Fruit fly (Drosophila melanogaster) whole organism, embryonic: ENCODE data around the gene IA-2.

Experiments
- B-H1 ChIP-seq: fragments of 200-800 bp; sonication (Bioruptor generic); IDR thresholded peaks from 3 replicates; pipeline ENCODE4 v1.3.6; 2022; ENCODE audit warnings: missing biosample characterization, missing genetic modification characterization
- CG11456 ChIP-seq: fragments of 200-800 bp; sonication (Bioruptor generic); IDR thresholded peaks from 3 replicates; pipeline ENCODE4 v1.3.6; 2022; ENCODE audit warnings: missing biosample characterization, missing genetic modification characterization
- CG11560 ChIP-seq: fragments of 200-800 bp; sonication (Bioruptor generic); IDR thresholded peaks from 3 replicates; pipeline ENCODE4 v1.3.6; 2022; ENCODE audit warnings: missing biosample characterization, missing genetic modification characterization
- CG11695 ChIP-seq: fragments of 200-800 bp; sonication (Bioruptor generic); IDR thresholded peaks from 3 replicates; pipeline ENCODE4 v1.3.6; 2022; ENCODE audit warnings: missing biosample characterization, missing genetic modification characterization
- CG15269 ChIP-seq: fragments of 200-800 bp; sonication (Bioruptor generic); optimal IDR thresholded peaks from 2 replicates; lab custom pipeline; 2018; ENCODE audit warnings: missing biosample characterization, mild to moderate bottlenecking, missing genetic modification characterization, moderate library complexity
- CG15479 ChIP-seq: fragments of 200-800 bp; sonication (Bioruptor generic); optimal IDR thresholded peaks from 3 replicates; lab custom pipeline; 2019; ENCODE audit warnings: missing biosample characterization, mild to moderate bottlenecking, missing genetic modification characterization, moderate library complexity
- CG17385 ChIP-seq: fragments of 200-800 bp; sonication (Bioruptor generic); optimal IDR thresholded peaks from 3 replicates; lab custom pipeline; 2018; ENCODE audit warnings: missing biosample characterization, mild to moderate bottlenecking, missing genetic modification characterization
- CG17612 ChIP-seq: fragments of 200-800 bp; sonication (Bioruptor generic); IDR thresholded peaks from 2 replicates; pipeline ENCODE4 v1.3.6; 2022; ENCODE audit warnings: missing biosample characterization, missing genetic modification characterization
- CG30431 ChIP-seq: fragments of 200-800 bp; sonication (Bioruptor generic); optimal IDR thresholded peaks from 2 replicates; lab custom pipeline; 2017; ENCODE audit warnings: missing biosample characterization, missing genetic modification characterization
- CG3407 ChIP-seq: fragments of 200-800 bp; sonication (Bioruptor generic); optimal IDR thresholded peaks from 2 replicates; lab custom pipeline; 2018; ENCODE audit warnings: missing biosample characterization, mild to moderate bottlenecking, missing genetic modification characterization
- CG42726 ChIP-seq: fragments of 200-800 bp; sonication (Bioruptor generic); IDR thresholded peaks from 2 replicates; pipeline ENCODE4 v1.3.6; 2022; ENCODE audit warnings: missing biosample characterization, missing genetic modification characterization; ENCODE audit not compliant: partially characterized antibody
- CG43689 ChIP-seq: fragments of 200-800 bp; sonication (Bioruptor generic); IDR thresholded peaks from 2 replicates; pipeline ENCODE4 v1.3.6; 2022; ENCODE audit warnings: missing biosample characterization, missing genetic modification characterization
- CG7745 ChIP-seq: fragments of 200-800 bp; sonication (Bioruptor generic); optimal IDR thresholded peaks from 2 replicates; lab custom pipeline; 2018; ENCODE audit warnings: missing biosample characterization, mild to moderate bottlenecking, missing genetic modification characterization, moderate library complexity
- CG7786 ChIP-seq: fragments of 200-800 bp; sonication (Bioruptor generic); optimal IDR thresholded peaks from 2 replicates; lab custom pipeline; 2016; ENCODE audit warnings: missing biosample characterization, missing genetic modification characterization
- CG9797 ChIP-seq: fragments of 200-800 bp; sonication (Bioruptor generic); optimal IDR thresholded peaks from 3 replicates; lab custom pipeline; 2018; ENCODE audit warnings: missing biosample characterization, mild to moderate bottlenecking, missing genetic modification characterization
- D19A ChIP-seq: fragments of 200-800 bp; optimal IDR thresholded peaks from 3 replicates; lab custom pipeline; 2019; ENCODE audit warnings: missing biosample characterization, mild to moderate bottlenecking, missing genetic modification characterization, moderate library complexity
- Dfd ChIP-seq, 2 experiments: fragments of >200 bp; optimal IDR thresholded peaks; 2 replicates each; lab custom pipeline; 2017; ENCODE audit warnings: missing biosample characterization in 2 of 2, missing genetic modification characterization in 2 of 2
- ERR ChIP-seq: fragments of 200-800 bp; sonication (Bioruptor generic); optimal IDR thresholded peaks from 2 replicates; lab custom pipeline; 2016; ENCODE audit warnings: missing biosample characterization, missing genetic modification characterization
- Ets65A ChIP-seq: fragments of 200-800 bp; sonication (Bioruptor generic); peaks from one replicate; lab custom pipeline; 2016; ENCODE audit warnings: missing biosample characterization, missing genetic modification characterization
- HLH54F ChIP-seq: fragments of 200-800 bp; sonication (Bioruptor generic); optimal IDR thresholded peaks from 3 replicates; lab custom pipeline; 2016; ENCODE audit warnings: missing biosample characterization, missing genetic modification characterization
- Hmx ChIP-seq: fragments of 200-800 bp; sonication (Bioruptor generic); optimal IDR thresholded peaks from 2 replicates; lab custom pipeline; 2016; ENCODE audit warnings: missing biosample characterization, missing genetic modification characterization
- Hr51 ChIP-seq, 2 experiments: fragments of 200-800 bp; sonication (Bioruptor generic); optimal IDR thresholded peaks; 2 replicates in 1 of 2; 3 replicates in 1 of 2; lab custom pipeline; 2016 to 2018; ENCODE audit warnings: missing biosample characterization in 2 of 2, missing genetic modification characterization in 2 of 2, mild to moderate bottlenecking in 1 of 2, moderate library complexity in 1 of 2
- Meics ChIP-seq: fragments of 200-800 bp; sonication (Bioruptor generic); optimal IDR thresholded peaks from 2 replicates; lab custom pipeline; 2017; ENCODE audit warnings: missing biosample characterization, mild to moderate bottlenecking, missing genetic modification characterization
- Oli ChIP-seq: fragments of 200-800 bp; sonication (Bioruptor generic); optimal IDR thresholded peaks from 2 replicates; lab custom pipeline; 2018; ENCODE audit warnings: missing biosample characterization, mild to moderate bottlenecking, missing genetic modification characterization, moderate library complexity
- Pdp1 ChIP-seq, 2 experiments: fragments of 200-800 bp; sonication (Bioruptor generic); optimal IDR thresholded peaks; 3 replicates each; lab custom pipeline; 2016; ENCODE audit warnings: missing biosample characterization in 2 of 2, missing genetic modification characterization in 2 of 2, mild to moderate bottlenecking in 1 of 2, moderate library complexity in 1 of 2
- Rfx ChIP-seq: fragments of 200-800 bp; sonication (Bioruptor generic); IDR thresholded peaks from 2 replicates; pipeline ENCODE4 v1.3.6; 2022; ENCODE audit warnings: missing biosample characterization, missing genetic modification characterization
- Scr ChIP-seq: fragments of 200-800 bp; sonication (Bioruptor generic); IDR thresholded peaks from 2 replicates; pipeline ENCODE4 v1.3.6; 2022; ENCODE audit warnings: missing biosample characterization, missing genetic modification characterization; ENCODE audit not compliant: partially characterized antibody
- Sox100B ChIP-seq: fragments of 200-800 bp; sonication (Bioruptor generic); optimal IDR thresholded peaks from 3 replicates; lab custom pipeline; 2018; ENCODE audit warnings: missing biosample characterization, mild to moderate bottlenecking, missing genetic modification characterization
- Trl ChIP-seq, 3 experiments: fragments of >200 bp in 2 of 3; fragments of 200-800 bp in 1 of 3; sonication (Bioruptor generic) in 1 of 3; optimal IDR thresholded peaks; 2 replicates in 1 of 3; 3 replicates in 2 of 3; lab custom pipeline; 2016 to 2017; ENCODE audit warnings: missing biosample characterization in 1 of 3, missing genetic modification characterization in 1 of 3
- amos ChIP-seq: fragments of 200-800 bp; sonication (Bioruptor generic); IDR thresholded peaks from 2 replicates; pipeline ENCODE4 v1.3.6; 2022; ENCODE audit warnings: missing biosample characterization, missing genetic modification characterization; ENCODE audit not compliant: partially characterized antibody
- ash1 ChIP-seq: fragments of 200-800 bp; sonication (Bioruptor generic); optimal IDR thresholded peaks from 2 replicates; lab custom pipeline; 2018; ENCODE audit warnings: missing biosample characterization, mild to moderate bottlenecking, missing genetic modification characterization
- az2 ChIP-seq: fragments of 200-800 bp; sonication (Bioruptor generic); optimal IDR thresholded peaks from 3 replicates; lab custom pipeline; 2016; ENCODE audit warnings: missing biosample characterization, missing genetic modification characterization
- br ChIP-seq: fragments of >200 bp; optimal IDR thresholded peaks from 2 replicates; lab custom pipeline; 2017
- corto ChIP-seq: fragments of 200-800 bp; sonication (Bioruptor generic); optimal IDR thresholded peaks from 2 replicates; lab custom pipeline; 2016; ENCODE audit warnings: missing biosample characterization, mild to moderate bottlenecking, missing genetic modification characterization, moderate library complexity
- crc ChIP-seq: fragments of 200-800 bp; sonication (Bioruptor generic); optimal IDR thresholded peaks from 2 replicates; lab custom pipeline; 2016; ENCODE audit warnings: missing biosample characterization, missing genetic modification characterization
- dm ChIP-seq: fragments of 200-800 bp; sonication (Bioruptor generic); optimal IDR thresholded peaks from 3 replicates; lab custom pipeline; 2016; ENCODE audit warnings: missing biosample characterization, missing genetic modification characterization
- ems ChIP-seq: fragments of 200-800 bp; sonication (Bioruptor generic); optimal IDR thresholded peaks from 3 replicates; lab custom pipeline; 2016; ENCODE audit warnings: missing biosample characterization, missing genetic modification characterization
- en ChIP-seq: fragments of 200-800 bp; sonication (Bioruptor generic); optimal IDR thresholded peaks from 2 replicates; lab custom pipeline; 2016; ENCODE audit warnings: missing biosample characterization, missing genetic modification characterization
- fd3F ChIP-seq: fragments of 200-800 bp; sonication (Bioruptor generic); optimal IDR thresholded peaks from 2 replicates; lab custom pipeline; 2018; ENCODE audit warnings: missing biosample characterization, mild to moderate bottlenecking, missing genetic modification characterization, moderate library complexity
- grau ChIP-seq: fragments of 200-800 bp; optimal IDR thresholded peaks from 3 replicates; lab custom pipeline; 2019; ENCODE audit warnings: missing biosample characterization, mild to moderate bottlenecking, missing genetic modification characterization, moderate library complexity
- ham ChIP-seq: fragments of 200-800 bp; sonication (Bioruptor generic); IDR thresholded peaks from 2 replicates; pipeline ENCODE4 v1.3.6; 2022; ENCODE audit warnings: missing biosample characterization, missing genetic modification characterization
- nau ChIP-seq: fragments of 200-800 bp; sonication (Bioruptor generic); optimal IDR thresholded peaks from 3 replicates; lab custom pipeline; 2017; ENCODE audit warnings: missing biosample characterization, mild to moderate bottlenecking, missing genetic modification characterization, missing genetic modification reagents
- nerfin-2 ChIP-seq: fragments of 200-800 bp; sonication (Bioruptor generic); IDR thresholded peaks from 2 replicates; pipeline ENCODE4 v1.3.6; 2022; ENCODE audit warnings: missing biosample characterization, missing genetic modification characterization; ENCODE audit not compliant: partially characterized antibody
- prd ChIP-seq, 3 experiments: fragments of >200 bp in 2 of 3; fragments of 200-800 bp in 1 of 3; sonication (Bioruptor generic) in 1 of 3; optimal IDR thresholded peaks in 2 of 3; IDR thresholded peaks in 1 of 3; 2 replicates in 2 of 3; 3 replicates in 1 of 3; pipeline versions ENCODE4 v1.3.6 to Lab custom; 2017 to 2022; ENCODE audit warnings: missing biosample characterization in 1 of 3, missing genetic modification characterization in 1 of 3
- rib ChIP-seq: fragments of 200-800 bp; sonication (Bioruptor generic); IDR thresholded peaks from 2 replicates; pipeline ENCODE4 v1.3.6; 2022; ENCODE audit warnings: missing biosample characterization, missing genetic modification characterization
- schlank ChIP-seq: fragments of 200-800 bp; sonication (Bioruptor generic); optimal IDR thresholded peaks from 2 replicates; lab custom pipeline; 2018; ENCODE audit warnings: missing biosample characterization, mild to moderate bottlenecking, missing genetic modification characterization
- sna ChIP-seq: fragments of 200-800 bp; sonication (Bioruptor generic); IDR thresholded peaks from 2 replicates; pipeline ENCODE4 v1.3.6; 2022; ENCODE audit warnings: missing biosample characterization, missing genetic modification characterization; ENCODE audit not compliant: partially characterized antibody
- stc ChIP-seq: fragments of 200-800 bp; sonication (Bioruptor generic); IDR thresholded peaks from 2 replicates; pipeline ENCODE4 v1.3.6; 2022; ENCODE audit warnings: missing biosample characterization, missing genetic modification characterization
- wor ChIP-seq: fragments of 200-800 bp; sonication (Bioruptor generic); IDR thresholded peaks from 2 replicates; pipeline ENCODE4 v1.3.6; 2022; ENCODE audit warnings: missing biosample characterization, missing genetic modification characterization

Gene IA-2

dm6 chr2L:1075753-1076152 lies 27.9 kb upstream of the IA-2 start (continued):
- TF ChIP-seq schlank (tag; lab: Kevin White, UChicago) (peak; percentile 41), en (GFP tag; lab: Kevin White, UChicago) (peak; percentile 88), ERR (GFP tag; lab: Kevin White, UChicago) (peak; percentile 75), nau (GFP tag; lab: Kevin White, UChicago) (peak; percentile 78), fd3F (GFP tag; lab: Kevin White, UChicago) (peak; percentile 50), br (no peak), Dfd (GFP tag; optimal IDR thresholded peaks at IDR 0.05; lab: Kevin White, UChicago) (no peak), nerfin-2 (GFP tag; lab: Robert Waterston, UW) (no peak), Ets65A (GFP tag; lab: Kevin White, UChicago) (peak; percentile 99), B-H1 (GFP tag; lab: Robert Waterston, UW) (peak; percentile 87), CG11456 (peak; percentile 92), CG7745 (tag; lab: Kevin White, UChicago) (peak; percentile 23), CG11560 (tag; lab: Robert Waterston, UW) (peak; percentile 77; the same call in 2 of the 3 replicates), Hmx (GFP tag; lab: Kevin White, UChicago) (no peak), CG42726 (no peak), ash1 (no peak), CG17612 (GFP tag; lab: Robert Waterston, UW) (peak; percentile 85), corto (GFP tag; lab: Kevin White, UChicago) (no peak), CG7786 (peak; percentile 93), Oli (tag; lab: Kevin White, UChicago) (peak; percentile 93), dm (GFP tag; lab: Kevin White, UChicago) (peak; percentile 81), Hr51 (GFP tag; optimal IDR thresholded peaks at IDR 0.05; lab: Kevin White, UChicago) (peak; percentile 83 to 85), CG15479 (no peak), HLH54F (GFP tag; lab: Kevin White, UChicago) (peak; percentile 87), CG3407 (GFP tag; lab: Kevin White, UChicago) (peak; percentile 92), Meics (GFP tag; lab: Kevin White, UChicago) (peak; percentile 61), CG11695 (GFP tag; lab: Robert Waterston, UW) (peak; percentile 88), wor (GFP tag; lab: Robert Waterston, UW) (peak; percentile 91), az2 (GFP tag; lab: Kevin White, UChicago) (peak; percentile 97), D19A (tag; lab: Kevin White, UChicago) (peak; percentile 86), Scr (no peak), amos (GFP tag; lab: Robert Waterston, UW) (no peak), ems (peak; percentile 92), CG43689 (peak; percentile 74), sna (GFP tag; lab: Robert Waterston, UW) (no peak)

dm6 chr2L:1074180-1074864 lies 26.5 kb upstream of the IA-2 start:
- peak; percentile 67 for TF ChIP-seq ems
- peak; percentile 86 for TF ChIP-seq grau (tag; lab: Kevin White, UChicago)
- peak; percentile 79 for TF ChIP-seq CG15269 (tag; lab: Kevin White, UChicago)
- no peak for TF ChIP-seq CG9797
- peak; percentile 76 for TF ChIP-seq stc
- TF ChIP-seq Sox100B (GFP tag; lab: Kevin White, UChicago) = peak; percentile 79
- no peak for TF ChIP-seq Scr
- no peak for TF ChIP-seq prd (optimal IDR thresholded peaks at IDR 0.05; lab: Kevin White, UChicago)
- peak; percentile 85 for TF ChIP-seq prd (GFP tag; IDR thresholded peaks at IDR 0.05; lab: Robert Waterston, UW)
- peak; percentile 56 for TF ChIP-seq crc (GFP tag; lab: Kevin White, UChicago)
- TF ChIP-seq CG30431 (GFP tag; lab: Kevin White, UChicago) = peak; percentile 51
- peak; percentile 76 for TF ChIP-seq CG17385 (GFP tag; lab: Kevin White, UChicago)
- peak; percentile 15; the same call in 1 of the 2 replicates for TF ChIP-seq rib (GFP tag; lab: Robert Waterston, UW)
- TF ChIP-seq Pdp1 (GFP tag; optimal IDR thresholded peaks at IDR 0.05; lab: Kevin White, UChicago) = peak; percentile 66 to 79
- no peak for TF ChIP-seq ham (GFP tag; lab: Robert Waterston, UW)
- peak; percentile 43; the same call in 1 of the 2 replicates for TF ChIP-seq Rfx (GFP tag; lab: Robert Waterston, UW)
- no peak for TF ChIP-seq Trl (optimal IDR thresholded peaks at IDR 0.05; lab: Kevin White, UChicago)
- peak; percentile 71 for TF ChIP-seq Trl (GFP tag; optimal IDR thresholded peaks at IDR 0.05; lab: Kevin White, UChicago)
